Fruit fly (Drosophila melanogaster): ENCODE measurements around the gene CG1208.

Gene CG1208

DNA sequence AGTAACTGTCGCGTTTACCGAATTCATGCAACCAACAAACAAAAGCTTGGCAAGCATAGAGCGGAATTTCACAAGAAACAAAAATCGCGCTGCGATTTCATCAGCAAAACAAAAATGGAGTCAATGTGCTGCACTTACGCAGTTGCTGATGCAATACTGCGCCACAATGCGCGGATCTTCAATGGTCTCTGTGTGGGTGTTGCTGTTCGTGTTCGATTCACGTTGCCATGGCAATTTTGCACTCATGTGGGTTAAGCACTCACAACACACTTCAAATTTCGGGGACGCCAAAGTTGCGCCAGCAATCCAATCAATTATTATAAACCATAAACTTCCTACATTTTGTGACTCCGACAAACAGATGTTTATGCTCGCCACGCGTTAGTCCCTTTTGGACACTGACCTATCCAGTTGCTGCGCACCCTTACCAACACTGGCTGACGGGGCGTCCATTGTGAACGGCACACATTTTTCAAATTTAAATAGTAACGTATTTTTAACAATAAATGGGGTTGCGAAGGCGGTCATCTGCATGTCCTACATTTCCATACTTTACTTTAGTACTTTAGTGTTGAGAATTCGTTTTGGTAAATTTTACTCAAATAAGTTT is 30.7 kb downstream of the CG1208 start, which contains the start of gene CG2017 (continued):
- no peak for TF ChIP-seq kay (GFP tag; optimal IDR thresholded peaks at IDR 0.05)
- TF ChIP-seq Dref (GFP tag; IDR thresholded peaks at IDR 0.05), result peak; percentile 46
- TF ChIP-seq Bgb (GFP tag; IDR thresholded peaks at IDR 0.05; ENCODE audit: partially characterized antibody), result peak; percentile 49; the same call in 1 of the 2 replicates
- TF ChIP-seq HLH4C (GFP tag; IDR thresholded peaks at IDR 0.05; ENCODE audit: partially characterized antibody), result no peak
- TF ChIP-seq pfk (GFP tag; optimal IDR thresholded peaks at IDR 0.05), result peak; percentile 2
- no peak for TF ChIP-seq hbn (GFP tag; IDR thresholded peaks at IDR 0.05; ENCODE audit: partially characterized antibody)
- TF ChIP-seq CG6654 (GFP tag; optimal IDR thresholded peaks at IDR 0.05), result no peak
- peak; percentile 18 for TF ChIP-seq scrt (GFP tag; optimal IDR thresholded peaks at IDR 0.05)
- no peak for TF ChIP-seq CG7372 (GFP tag; IDR thresholded peaks at IDR 0.05)
- TF ChIP-seq CG10209 (GFP tag; optimal IDR thresholded peaks at IDR 0.05), result peak; percentile 43
- TF ChIP-seq grau (tag; optimal IDR thresholded peaks at IDR 0.05), result peak; percentile 36
- TF ChIP-seq CG3847 (GFP tag; IDR thresholded peaks at IDR 0.05), result peak; percentile 85
- TF ChIP-seq ci (GFP tag; IDR thresholded peaks at IDR 0.05), result peak; percentile 71; the same call in 2 of the 3 replicates
- TF ChIP-seq CG12391 (tag; optimal IDR thresholded peaks at IDR 0.05), result peak; percentile 24
- peak; percentile 27 for TF ChIP-seq CG1602 (GFP tag; optimal IDR thresholded peaks at IDR 0.05)
- peak; percentile 82 for TF ChIP-seq sens (GFP tag)
- TF ChIP-seq CG16813 (GFP tag; IDR thresholded peaks at IDR 0.05; ENCODE audit: partially characterized antibody), result no peak
- TF ChIP-seq lov (optimal IDR thresholded peaks at IDR 0.05), result no peak
- TF ChIP-seq lov (GFP tag; IDR thresholded peaks at IDR 0.05), result peak; percentile 6; the same call in 1 of the 3 replicates
- TF ChIP-seq Fer3 (tag; optimal IDR thresholded peaks at IDR 0.05), result no peak
- no peak for TF ChIP-seq Optix (GFP tag; IDR thresholded peaks at IDR 0.05)
- TF ChIP-seq shn (GFP tag; optimal IDR thresholded peaks at IDR 0.05), result peak; percentile 68
- TF ChIP-seq CG10979 (tag; optimal IDR thresholded peaks at IDR 0.05), result peak; percentile 16
- TF ChIP-seq CG5245 (GFP tag; optimal IDR thresholded peaks at IDR 0.05), result peak; percentile 34
- peak; percentile 31 for TF ChIP-seq Atf3 (GFP tag; optimal IDR thresholded peaks at IDR 0.05)
- TF ChIP-seq ro (GFP tag; IDR thresholded peaks at IDR 0.05), result no peak
- TF ChIP-seq dimm (GFP tag; IDR thresholded peaks at IDR 0.05), result no peak
- TF ChIP-seq Doc2 (GFP tag; IDR thresholded peaks at IDR 0.05), result no peak
- TF ChIP-seq CG17612 (GFP tag; IDR thresholded peaks at IDR 0.05), result no peak
- TF ChIP-seq CG1233 (GFP tag; optimal IDR thresholded peaks at IDR 0.05), result peak; percentile 29
- no peak for TF ChIP-seq CG5180 (GFP tag; optimal IDR thresholded peaks at IDR 0.05)
- peak; percentile 30 for TF ChIP-seq CG12942 (GFP tag; optimal IDR thresholded peaks at IDR 0.05)
- peak; percentile 20 for TF ChIP-seq CG15269 (tag; optimal IDR thresholded peaks at IDR 0.05)
- TF ChIP-seq tin (GFP tag; optimal IDR thresholded peaks at IDR 0.05), result peak; percentile 50
- peak; percentile 11 for TF ChIP-seq Sox102F (GFP tag; optimal IDR thresholded peaks at IDR 0.05)
- TF ChIP-seq CG15696 (tag; optimal IDR thresholded peaks at IDR 0.05), result no peak
- no peak for TF ChIP-seq gt (GFP tag; IDR thresholded peaks at IDR 0.05)
- no peak for TF ChIP-seq Trl (optimal IDR thresholded peaks at IDR 0.05)
- TF ChIP-seq Trl (GFP tag; optimal IDR thresholded peaks at IDR 0.05), result peak; percentile 12
- TF ChIP-seq nerfin-1 (tag; optimal IDR thresholded peaks at IDR 0.05), result peak; percentile 35
- no peak for TF ChIP-seq CG32767 (GFP tag; IDR thresholded peaks at IDR 0.05)
- TF ChIP-seq ind (GFP tag; optimal IDR thresholded peaks at IDR 0.05), result peak; percentile 25
- TF ChIP-seq CG2875 (GFP tag; optimal IDR thresholded peaks at IDR 0.05), result peak; percentile 15
- peak; percentile 28 for TF ChIP-seq fd102C (GFP tag; optimal IDR thresholded peaks at IDR 0.05)
- no peak for TF ChIP-seq org-1 (GFP tag; optimal IDR thresholded peaks at IDR 0.05)
- no peak for TF ChIP-seq jing (GFP tag; optimal IDR thresholded peaks at IDR 0.05)
- no peak for TF ChIP-seq BtbVII (GFP tag; optimal IDR thresholded peaks at IDR 0.05)
- TF ChIP-seq CG6765 (GFP tag; optimal IDR thresholded peaks at IDR 0.05), result no peak
- peak; percentile 52 for TF ChIP-seq zfh2 (GFP tag; optimal IDR thresholded peaks at IDR 0.05)
- TF ChIP-seq CG8388 (GFP tag; optimal IDR thresholded peaks at IDR 0.05), result no peak
- TF ChIP-seq CG10543 (GFP tag; optimal IDR thresholded peaks at IDR 0.05), result peak; percentile 18
